Fruit fly (Drosophila melanogaster) whole organism, prepupa: ENCODE measurements around the gene fry.
A peak's percentile ranks its signal among the peaks of the same experiment; 100 is the strongest.

ENCODE experiments used
- Blimp-1 ChIP-seq: fragments of 200-800 bp; sonication (Bioruptor generic); optimal IDR thresholded peaks from 3 replicates; lab custom pipeline; 2017; ENCODE audit warnings: missing biosample characterization, missing genetic modification characterization, mild to moderate bottlenecking, moderate library complexity, missing genetic modification reagents
- CG11762 ChIP-seq: fragments of 200-800 bp; sonication (Bioruptor generic); optimal IDR thresholded peaks from 3 replicates; lab custom pipeline; 2016; ENCODE audit warnings: missing biosample characterization, missing genetic modification characterization; ENCODE audit not compliant: insufficient read depth
- CG11902 ChIP-seq: fragments of 200-800 bp; sonication (Bioruptor generic); optimal IDR thresholded peaks from 3 replicates; lab custom pipeline; 2016; ENCODE audit warnings: missing biosample characterization, missing genetic modification characterization
- CG15336 ChIP-seq: fragments of 200-800 bp; sonication (Bioruptor generic); IDR thresholded peaks from 2 replicates; pipeline ENCODE4 v1.3.6; 2022; ENCODE audit warnings: missing biosample characterization, missing genetic modification characterization
- CG1621 ChIP-seq: fragments of 200-800 bp; sonication (Bioruptor generic); optimal IDR thresholded peaks from 3 replicates; lab custom pipeline; 2018; ENCODE audit warnings: missing biosample characterization, mild to moderate bottlenecking, missing genetic modification characterization
- CG16779 ChIP-seq: fragments of 200-800 bp; sonication (Bioruptor generic); optimal IDR thresholded peaks from 3 replicates; lab custom pipeline; 2017; ENCODE audit warnings: missing biosample characterization, mild to moderate bottlenecking, missing genetic modification characterization
- CG32006 ChIP-seq: fragments of 200-800 bp; sonication (Bioruptor generic); optimal IDR thresholded peaks from 3 replicates; lab custom pipeline; 2017; ENCODE audit warnings: missing biosample characterization, mild to moderate bottlenecking, missing genetic modification characterization
- CG34406 ChIP-seq: fragments of 200-800 bp; sonication (Bioruptor generic); optimal IDR thresholded peaks from 3 replicates; lab custom pipeline; 2016; ENCODE audit warnings: missing biosample characterization, missing genetic modification characterization
- CG3919 ChIP-seq: fragments of 200-800 bp; sonication (Bioruptor generic); optimal IDR thresholded peaks from 3 replicates; lab custom pipeline; 2016; ENCODE audit warnings: missing biosample characterization, missing genetic modification characterization
- CG4318 ChIP-seq: fragments of 200-800 bp; sonication (Bioruptor generic); optimal IDR thresholded peaks from 3 replicates; lab custom pipeline; 2017; ENCODE audit warnings: missing biosample characterization, mild to moderate bottlenecking, missing genetic modification characterization
- CG6163 ChIP-seq: fragments of 200-800 bp; sonication (Bioruptor generic); IDR thresholded peaks from 3 replicates; pipeline ENCODE4 v1.3.6; 2022; ENCODE audit warnings: missing biosample characterization, missing genetic modification characterization
- CG6792 ChIP-seq: fragments of 200-800 bp; sonication (Bioruptor generic); optimal IDR thresholded peaks from 3 replicates; lab custom pipeline; 2016; ENCODE audit warnings: missing biosample characterization, missing genetic modification characterization
- CG6808 ChIP-seq: fragments of 200-800 bp; sonication (Bioruptor generic); optimal IDR thresholded peaks from 3 replicates; lab custom pipeline; 2017; ENCODE audit warnings: missing biosample characterization, missing genetic modification characterization, mild to moderate bottlenecking, moderate library complexity, missing genetic modification reagents
- CG6854 ChIP-seq: fragments of 200-800 bp; sonication (Bioruptor generic); optimal IDR thresholded peaks from 2 replicates; lab custom pipeline; 2017; ENCODE audit warnings: missing biosample characterization, mild to moderate bottlenecking, missing genetic modification characterization
- CG8119 ChIP-seq: fragments of 200-800 bp; sonication (Bioruptor generic); IDR thresholded peaks from 3 replicates; pipeline ENCODE4 v1.3.6; 2022; ENCODE audit warnings: missing biosample characterization, missing genetic modification characterization
- CG9139 ChIP-seq: fragments of 200-800 bp; sonication (Bioruptor generic); optimal IDR thresholded peaks from 3 replicates; lab custom pipeline; 2017; ENCODE audit warnings: missing biosample characterization, mild to moderate bottlenecking, missing genetic modification characterization
- Eip78C ChIP-seq: fragments of 200-800 bp; sonication (Bioruptor generic); peaks from one replicate; lab custom pipeline; 2016; ENCODE audit warnings: missing biosample characterization, missing genetic modification characterization
- Ets21C ChIP-seq: fragments of 200-800 bp; sonication (Bioruptor generic); optimal IDR thresholded peaks from 3 replicates; lab custom pipeline; 2016; ENCODE audit warnings: missing biosample characterization, missing genetic modification characterization
- Ets96B ChIP-seq: fragments of 200-800 bp; optimal IDR thresholded peaks from 2 replicates; lab custom pipeline; 2019; ENCODE audit warnings: missing biosample characterization, mild to moderate bottlenecking, missing genetic modification characterization, moderate library complexity
- Smox ChIP-seq: fragments of 200-800 bp; sonication (Bioruptor generic); optimal IDR thresholded peaks from 3 replicates; lab custom pipeline; 2016; ENCODE audit warnings: missing biosample characterization, missing genetic modification characterization
- Sox15 ChIP-seq: fragments of 200-800 bp; sonication (Bioruptor generic); optimal IDR thresholded peaks from 3 replicates; lab custom pipeline; 2016; ENCODE audit warnings: missing biosample characterization, missing genetic modification characterization
- cyc ChIP-seq: fragments of 200-800 bp; sonication (Bioruptor generic); optimal IDR thresholded peaks from 3 replicates; lab custom pipeline; 2016; ENCODE audit warnings: missing biosample characterization, missing genetic modification characterization
- dsx ChIP-seq: fragments of 200-800 bp; optimal IDR thresholded peaks from 3 replicates; lab custom pipeline; 2019; ENCODE audit warnings: missing biosample characterization, mild to moderate bottlenecking, missing genetic modification characterization, moderate library complexity; ENCODE audit not compliant: poor library complexity, severe bottlenecking
- eg ChIP-seq: fragments of 200-800 bp; sonication (Bioruptor generic); IDR thresholded peaks from 3 replicates; pipeline ENCODE4 v1.3.6; 2022; ENCODE audit warnings: missing biosample characterization, missing genetic modification characterization
- esn ChIP-seq: fragments of 200-800 bp; sonication (Bioruptor generic); optimal IDR thresholded peaks from 2 replicates; lab custom pipeline; 2016; ENCODE audit warnings: missing biosample characterization, mild to moderate bottlenecking, missing genetic modification characterization, moderate library complexity
- fd85E ChIP-seq: fragments of 200-800 bp; sonication (Bioruptor generic); optimal IDR thresholded peaks from 3 replicates; lab custom pipeline; 2016; ENCODE audit warnings: missing biosample characterization, missing genetic modification characterization
- fkh ChIP-seq: fragments of 200-800 bp; sonication (Bioruptor generic); optimal IDR thresholded peaks from 3 replicates; lab custom pipeline; 2017; ENCODE audit warnings: missing biosample characterization, mild to moderate bottlenecking, missing genetic modification characterization, moderate library complexity
- lz ChIP-seq: fragments of 200-800 bp; sonication (Bioruptor generic); optimal IDR thresholded peaks from 3 replicates; lab custom pipeline; 2016; ENCODE audit warnings: missing biosample characterization, missing genetic modification characterization
- net ChIP-seq: fragments of 200-800 bp; sonication (Bioruptor generic); optimal IDR thresholded peaks from 3 replicates; lab custom pipeline; 2016; ENCODE audit warnings: missing biosample characterization, missing genetic modification characterization
- pdm3 ChIP-seq: fragments of 200-800 bp; sonication (Bioruptor generic); optimal IDR thresholded peaks from 3 replicates; lab custom pipeline; 2016; ENCODE audit warnings: missing biosample characterization, missing genetic modification characterization
- ss ChIP-seq, 2 experiments: fragments of 200-800 bp; sonication (Bioruptor generic); optimal IDR thresholded peaks; 2 replicates in 1 of 2; 3 replicates in 1 of 2; lab custom pipeline; 2017 to 2018; ENCODE audit warnings: mild to moderate bottlenecking in 2 of 2, missing biosample characterization in 2 of 2, missing genetic modification characterization in 2 of 2, moderate library complexity in 1 of 2
- svp ChIP-seq: fragments of 200-800 bp; sonication (Bioruptor generic); peaks from one replicate; lab custom pipeline; 2016; ENCODE audit warnings: missing biosample characterization, missing genetic modification characterization
- vri ChIP-seq: fragments of 200-800 bp; sonication (Bioruptor generic); optimal IDR thresholded peaks from 3 replicates; lab custom pipeline; 2016; ENCODE audit warnings: missing biosample characterization, mild to moderate bottlenecking, missing genetic modification characterization

fry gene

DNA sequence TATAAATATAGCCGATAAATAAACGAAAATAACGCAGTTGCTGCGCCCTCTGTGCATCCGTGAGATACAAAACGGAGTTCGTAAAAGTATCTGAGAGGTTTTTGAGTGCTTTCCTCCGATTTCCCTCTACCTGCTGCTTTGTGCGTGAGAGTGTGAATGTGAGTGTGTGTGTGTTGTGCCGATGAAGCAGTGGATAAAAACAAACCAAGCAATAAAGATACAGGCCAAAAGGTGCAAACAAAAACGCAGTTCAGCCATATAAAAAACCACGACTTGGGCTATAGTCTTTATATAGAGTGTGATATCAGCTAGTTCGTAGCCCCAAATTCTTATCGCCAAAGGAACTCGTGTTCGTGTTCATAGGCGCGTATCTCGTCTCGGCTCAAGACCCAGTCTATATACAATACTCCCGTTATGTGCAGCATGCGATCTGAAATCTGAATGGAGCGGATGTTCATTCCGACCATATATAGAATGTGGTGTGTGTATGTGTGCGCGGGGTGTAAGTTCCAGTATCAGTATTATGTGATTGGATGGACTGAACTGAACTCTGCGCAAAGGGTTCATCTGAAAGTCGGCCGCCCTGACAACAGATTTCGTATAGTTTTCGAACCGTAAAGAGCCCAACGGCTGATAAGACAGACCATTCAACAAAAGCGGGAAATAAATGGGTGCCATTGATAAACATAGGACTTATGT lies 63.3 kb downstream of the fry start:
- TF ChIP-seq net (no peak), CG32006 (GFP tag; lab: Kevin White, UChicago) (no peak), vri (GFP tag; lab: Kevin White, UChicago) (peak; percentile 73), fkh (GFP tag; lab: Kevin White, UChicago) (peak; percentile 22), svp (GFP tag; lab: Kevin White, UChicago) (peak; percentile 64)

DNA sequence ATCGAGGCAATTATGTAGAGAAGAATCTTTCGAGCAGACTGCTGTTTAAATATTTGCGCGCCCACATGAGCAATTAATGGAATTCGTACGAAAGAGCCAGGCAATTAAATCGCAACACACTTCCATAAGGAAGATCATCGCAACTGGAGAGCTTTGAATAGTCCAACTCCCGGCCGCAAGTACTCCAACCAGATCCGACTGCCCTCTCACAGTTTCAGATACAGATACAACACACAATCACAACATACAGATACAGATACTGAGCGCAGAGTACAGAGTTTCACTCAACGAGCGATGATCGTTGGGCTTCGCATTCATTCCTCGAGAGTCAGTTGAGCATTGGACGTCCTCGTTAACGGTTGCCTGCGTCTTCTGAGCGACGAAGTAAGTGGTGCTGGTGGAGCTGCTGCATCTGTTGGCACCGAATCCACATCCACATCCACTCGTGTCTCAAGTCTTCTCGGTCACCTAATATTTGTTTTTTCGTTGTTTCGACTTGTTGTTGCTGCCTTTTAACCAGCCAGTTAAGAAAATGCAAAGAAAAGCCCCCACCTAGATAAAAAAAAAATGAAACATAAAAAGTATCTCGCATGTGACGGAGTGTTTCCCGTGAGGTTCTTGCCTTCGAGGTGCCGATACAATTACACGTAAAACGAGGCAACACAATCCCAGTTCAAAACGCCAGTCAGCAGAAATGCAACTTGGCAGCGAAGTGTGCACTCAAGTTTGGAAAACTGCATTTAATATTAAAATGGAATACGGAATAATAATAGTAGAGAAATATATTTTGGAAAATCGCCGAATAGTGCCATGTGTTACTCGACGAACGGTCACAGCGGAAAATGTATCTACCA lies 64.1 kb downstream of the fry start, which contains the start of gene LanB2:
Gene LanB2 (plus strand): TSS at position 326 of the 854 bp plus-strand sequence.
- no peak for TF ChIP-seq Sox15 (GFP tag; lab: Kevin White, UChicago)
- peak; percentile 12 for TF ChIP-seq CG6792 (GFP tag; lab: Kevin White, UChicago)
- TF ChIP-seq net, result peak; percentile 12
- no peak for TF ChIP-seq pdm3 (GFP tag; lab: Kevin White, UChicago)
- TF ChIP-seq fkh (GFP tag; lab: Kevin White, UChicago), result peak; percentile 80
- no peak for TF ChIP-seq CG3919
- peak; percentile 52 for TF ChIP-seq Blimp-1
- TF ChIP-seq CG34406, result peak; percentile 6
- peak; percentile 25 for TF ChIP-seq fd85E
- TF ChIP-seq CG9139 (GFP tag; lab: Kevin White, UChicago), result peak; percentile 27
- TF ChIP-seq esn, result peak; percentile 8
- TF ChIP-seq CG15336 (GFP tag; lab: Robert Waterston, UW), result peak; percentile 30; the same call in 1 of the 2 replicates
- peak; percentile 51; the same call in 1 of the 3 replicates for TF ChIP-seq eg
- TF ChIP-seq CG11762 (GFP tag; lab: Kevin White, UChicago), result no peak
- peak; percentile 56; the same call in 2 of the 3 replicates for TF ChIP-seq CG6163 (GFP tag; lab: Robert Waterston, UW)
- TF ChIP-seq dsx (GFP tag; lab: Kevin White, UChicago), result peak; percentile 97
- no peak for TF ChIP-seq CG4318 (GFP tag; lab: Kevin White, UChicago)
- peak; percentile 12 to 53 for TF ChIP-seq ss (GFP tag; optimal IDR thresholded peaks at IDR 0.05; lab: Kevin White, UChicago)
- TF ChIP-seq CG8119, result peak; percentile 59; the same call in 2 of the 3 replicates
- TF ChIP-seq CG1621, result peak; percentile 39
- TF ChIP-seq Smox (GFP tag; lab: Kevin White, UChicago), result no peak
- peak; percentile 10 for TF ChIP-seq Ets96B
- TF ChIP-seq CG16779 (tag; lab: Kevin White, UChicago), result peak; percentile 30
- TF ChIP-seq Ets21C (GFP tag; lab: Kevin White, UChicago), result no peak
- TF ChIP-seq svp (GFP tag; lab: Kevin White, UChicago), result peak; percentile 82
- TF ChIP-seq CG6808, result peak; percentile 24
- TF ChIP-seq vri (GFP tag; lab: Kevin White, UChicago), result peak; percentile 15
- peak; percentile 67 for TF ChIP-seq Eip78C (GFP tag; lab: Kevin White, UChicago)

DNA sequence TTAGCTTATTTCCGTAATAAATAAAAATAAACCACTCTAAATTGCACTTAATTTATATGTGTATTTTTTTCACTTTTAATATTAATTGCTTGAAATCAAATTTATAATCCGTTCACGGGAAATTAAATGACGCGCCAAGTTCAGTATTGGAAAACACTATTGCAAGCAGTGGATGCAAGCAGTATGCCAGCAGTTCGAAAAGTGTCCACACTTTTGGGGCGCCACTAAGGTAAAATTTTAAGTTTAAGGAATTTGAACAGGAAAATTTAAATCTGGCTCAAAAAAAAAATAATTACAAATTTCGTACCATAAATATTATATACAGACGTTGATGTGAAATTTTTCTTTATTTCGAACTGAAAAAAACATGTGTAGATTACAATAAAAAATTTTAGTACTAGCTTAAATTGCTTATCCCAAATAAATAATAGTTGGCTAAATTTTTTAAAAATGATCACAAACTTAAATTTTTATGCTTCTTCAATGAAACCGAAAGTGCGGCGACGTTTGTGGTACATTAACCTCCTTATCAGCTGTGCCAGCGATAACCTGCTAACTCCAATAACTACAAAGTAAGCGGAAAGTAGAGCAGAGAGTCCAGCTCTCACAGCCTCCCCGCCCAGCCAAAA lies 64.8 kb downstream of the fry start:
- TF ChIP-seq lz (peak; percentile 27), CG3919 (peak; percentile 19), CG11902 (GFP tag; lab: Kevin White, UChicago) (peak; percentile 20), cyc (GFP tag; lab: Kevin White, UChicago) (peak; percentile 64), CG6854 (GFP tag; lab: Kevin White, UChicago) (no peak), Blimp-1 (peak; percentile 75)
